Worm (Caenorhabditis elegans) whole organism, early embryonic: ENCODE measurements around the gene C07A9.9.

Experiments
- F13C5.2 ChIP-seq: sonication (generic microtip); optimal IDR thresholded peaks from 2 replicates; lab custom pipeline; 2017; ENCODE audit warnings: mild to moderate bottlenecking, missing genetic modification characterization, inconsistent platforms, missing compliant biosample characterization
- aly-1 ChIP-seq: sonication (generic microtip); optimal IDR thresholded peaks from 2 replicates; lab custom pipeline; 2016; ENCODE audit warnings: missing genetic modification characterization, missing compliant biosample characterization
- ama-1 ChIP-seq: fragments of 150-350 bp; optimal IDR thresholded peaks from 2 replicates; lab custom pipeline; 2014
- ceh-13 ChIP-seq: fragments of 200-800 bp; sonication (Bioruptor generic); optimal IDR thresholded peaks from 2 replicates; lab custom pipeline; 2018; ENCODE audit warnings: mild to moderate bottlenecking, missing genetic modification characterization, missing compliant biosample characterization
- flt-1 ChIP-seq: fragments of 200-800 bp; sonication (Bioruptor generic); IDR thresholded peaks from 2 replicates; pipeline ENCODE4 v1.3.6; 2022; ENCODE audit warnings: missing genetic modification characterization, missing compliant biosample characterization
- hmbx-1 ChIP-seq: sonication (generic microtip); optimal IDR thresholded peaks from 2 replicates; lab custom pipeline; 2016; ENCODE audit warnings: mild to moderate bottlenecking, missing genetic modification characterization, missing compliant biosample characterization
- hmg-4 ChIP-seq: fragments of 200-800 bp; sonication (Bioruptor generic); optimal IDR thresholded peaks from 2 replicates; lab custom pipeline; 2018; ENCODE audit warnings: mild to moderate bottlenecking, missing genetic modification characterization, missing compliant biosample characterization
- scrt-1 ChIP-seq: fragments of 200-800 bp; sonication (Bioruptor generic); IDR thresholded peaks from 2 replicates; pipeline ENCODE4 v1.3.6; 2022; ENCODE audit warnings: missing genetic modification characterization, missing compliant biosample characterization
- sea-1 ChIP-seq: fragments of 200-800 bp; sonication (Bioruptor generic); conservative IDR thresholded peaks from 2 replicates; pipeline ENCODE4 v1.3.6; 2022; ENCODE audit warnings: missing genetic modification characterization, missing compliant biosample characterization
- tbx-37 ChIP-seq: fragments of 200-800 bp; sonication (Bioruptor generic); conservative IDR thresholded peaks from 2 replicates; pipeline ENCODE4 v1.3.6; 2022; ENCODE audit warnings: missing genetic modification reagents, missing genetic modification characterization, missing compliant biosample characterization

DNA sequence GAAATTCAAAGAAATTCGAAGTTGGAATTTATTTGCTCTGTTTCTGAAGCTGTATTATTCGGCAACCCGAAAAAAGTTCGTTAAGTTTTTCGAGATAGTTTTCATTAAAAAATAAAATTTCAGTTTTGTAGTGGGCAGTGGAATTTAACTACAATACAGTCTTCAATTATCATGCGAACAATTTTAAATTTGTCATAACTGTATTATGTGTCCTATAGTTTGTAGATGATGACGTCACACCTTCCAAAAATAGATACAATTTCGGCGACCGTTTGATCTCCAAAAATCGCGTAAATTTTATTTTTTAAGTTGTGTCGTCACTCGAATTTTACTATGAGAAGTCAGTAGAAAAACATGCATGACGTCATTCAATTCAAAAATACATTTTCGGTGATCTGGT, 45.7 kb upstream of the C07A9.9 start:
- TF ChIP-seq ceh-13 (GFP tag; lab: Kevin White, UChicago): no peak
- TF ChIP-seq F13C5.2 (tag; lab: Kevin White, UChicago): no peak
- TF ChIP-seq ama-1 (lab: Kevin White, UChicago): no peak
- no peak for TF ChIP-seq hmbx-1
- no peak for TF ChIP-seq sea-1 (GFP tag; lab: Robert Waterston, UW)
- TF ChIP-seq tbx-37 (GFP tag; lab: Robert Waterston, UW): no peak
- no peak for TF ChIP-seq hmg-4
- TF ChIP-seq flt-1: no peak
- no peak for TF ChIP-seq scrt-1 (GFP tag; lab: Robert Waterston, UW)
- no peak for TF ChIP-seq aly-1
